Fruit fly (Drosophila melanogaster): ENCODE results near the gene CG7142.
A peak's percentile ranks its signal among the peaks of the same experiment; 100 is the strongest.

The CG7142 gene

dm6 chr3R:18310766-18311367 lies 31.5 kb upstream of the CG7142 start:
- TF ChIP-seq Ets98B (GFP tag; IDR thresholded peaks at IDR 0.05) = peak; percentile 50
- TF ChIP-seq Pif1A (GFP tag; optimal IDR thresholded peaks at IDR 0.05) = no peak
- TF ChIP-seq gl (tag; optimal IDR thresholded peaks at IDR 0.05) = no peak
- TF ChIP-seq Snoo (tag; optimal IDR thresholded peaks at IDR 0.05) = no peak
- TF ChIP-seq CG13204 (GFP tag; optimal IDR thresholded peaks at IDR 0.05) = peak; percentile 32
- TF ChIP-seq CG17806 (tag; optimal IDR thresholded peaks at IDR 0.05) = peak; percentile 2
- no peak for TF ChIP-seq CG8301 (tag; optimal IDR thresholded peaks at IDR 0.05)
- peak; percentile 66 for TF ChIP-seq CG15710 (tag; optimal IDR thresholded peaks at IDR 0.05)
- 0 out of 2 replicates have a peak, but pooled peaks have one; percentile 11 for TF ChIP-seq CG12605 (GFP tag; IDR thresholded peaks at IDR 0.05)
- TF ChIP-seq CG32121 (GFP tag; IDR thresholded peaks at IDR 0.05) = 0 out of 2 replicates have a peak, but pooled peaks have one; percentile 15
- peak; percentile 28 for TF ChIP-seq EcR (GFP tag; optimal IDR thresholded peaks at IDR 0.05)
- peak; percentile 64 for TF ChIP-seq CG9948 (tag; optimal IDR thresholded peaks at IDR 0.05)
- TF ChIP-seq CG8159 (tag; optimal IDR thresholded peaks at IDR 0.05) = peak; percentile 76
- peak; percentile 33 for TF ChIP-seq D1 (tag; optimal IDR thresholded peaks at IDR 0.05)
- TF ChIP-seq rn (GFP tag; IDR thresholded peaks at IDR 0.05) = no peak
- peak; percentile 59; the same call in 2 of the 3 replicates for TF ChIP-seq CG4496 (GFP tag; IDR thresholded peaks at IDR 0.05)
- TF ChIP-seq Pif1B (GFP tag; optimal IDR thresholded peaks at IDR 0.05) = no peak
- TF ChIP-seq fd96Ca (GFP tag; IDR thresholded peaks at IDR 0.05) = peak; percentile 57; the same call in 1 of the 3 replicates

DNA sequence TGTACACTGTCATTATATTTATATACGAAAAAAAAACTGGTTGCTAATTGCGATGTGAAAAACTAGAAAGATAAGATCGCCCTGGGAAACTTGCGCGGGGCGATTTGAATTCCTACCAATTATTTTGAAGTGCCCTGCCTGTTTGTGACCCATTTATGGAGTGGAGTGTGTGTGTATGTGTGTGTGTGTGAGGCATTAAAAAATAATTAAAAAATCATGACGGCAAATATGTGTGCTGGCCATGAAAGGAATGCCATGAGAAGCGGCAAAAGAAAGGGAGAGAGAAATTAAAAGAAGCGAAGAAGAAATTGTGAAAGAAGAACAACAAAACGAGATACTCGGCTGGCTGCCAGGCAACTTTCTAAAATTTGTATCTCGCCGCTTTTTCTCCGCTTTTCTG lies 30.6 kb upstream of the CG7142 start:
- TF ChIP-seq CG13204 (GFP tag; optimal IDR thresholded peaks at IDR 0.05) = no peak
- no peak for TF ChIP-seq CG9948 (tag; optimal IDR thresholded peaks at IDR 0.05)
- 0 out of 3 replicates have a peak, but pooled peaks have one; percentile 7 for TF ChIP-seq CG4496 (GFP tag; IDR thresholded peaks at IDR 0.05)
- no peak for TF ChIP-seq CG12605 (GFP tag; IDR thresholded peaks at IDR 0.05)
- TF ChIP-seq CG15710 (tag; optimal IDR thresholded peaks at IDR 0.05) = no peak
- no peak for TF ChIP-seq Ets98B (GFP tag; IDR thresholded peaks at IDR 0.05)
- no peak for TF ChIP-seq rn (GFP tag; IDR thresholded peaks at IDR 0.05)
- no peak for TF ChIP-seq CG8159 (tag; optimal IDR thresholded peaks at IDR 0.05)

dm6 chr3R:18302749-18303148 lies 23.4 kb upstream of the CG7142 start, which contains the start of gene CG7126:
TSS of gene CG7126 (minus strand) at chr3R:18302849.
- TF ChIP-seq Pif1B (GFP tag; optimal IDR thresholded peaks at IDR 0.05) = no peak
- TF ChIP-seq CG15710 (tag; optimal IDR thresholded peaks at IDR 0.05) = no peak
- TF ChIP-seq D1 (tag; optimal IDR thresholded peaks at IDR 0.05) = no peak
- no peak for TF ChIP-seq CG32121 (GFP tag; IDR thresholded peaks at IDR 0.05)
- no peak for TF ChIP-seq CG12605 (GFP tag; IDR thresholded peaks at IDR 0.05)
- no peak for TF ChIP-seq Ets98B (GFP tag; IDR thresholded peaks at IDR 0.05)
- TF ChIP-seq CG17806 (tag; optimal IDR thresholded peaks at IDR 0.05) = no peak
- no peak for TF ChIP-seq Snoo (tag; optimal IDR thresholded peaks at IDR 0.05)
- no peak for TF ChIP-seq CG10348 (GFP tag; IDR thresholded peaks at IDR 0.05)
- TF ChIP-seq Pif1A (GFP tag; optimal IDR thresholded peaks at IDR 0.05) = no peak
- TF ChIP-seq CG14655 (GFP tag; optimal IDR thresholded peaks at IDR 0.05) = no peak
- TF ChIP-seq EcR (GFP tag; optimal IDR thresholded peaks at IDR 0.05) = no peak
- no peak for TF ChIP-seq rn (GFP tag; IDR thresholded peaks at IDR 0.05)

DNA sequence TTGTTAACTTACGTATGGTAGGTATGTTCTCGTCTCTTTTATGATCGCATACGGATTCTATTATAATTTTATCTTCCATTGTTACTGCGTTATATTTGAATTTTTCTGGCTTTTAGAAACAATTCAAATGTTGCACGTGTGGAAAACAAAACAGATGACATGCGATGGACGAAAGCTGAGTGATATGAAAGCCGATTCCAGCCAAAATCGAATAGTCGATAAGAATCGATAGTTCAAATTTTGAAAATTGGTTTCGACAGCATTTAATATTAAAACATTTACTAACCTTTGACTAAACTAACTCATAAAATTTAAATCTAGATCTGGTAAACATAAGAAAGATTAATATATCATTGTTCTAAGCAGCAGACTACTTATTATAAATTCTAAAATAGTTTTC lies 22.2 kb upstream of the CG7142 start, which contains the start of gene Polr1E:
TSS of gene Polr1E (minus strand) at position 160 of the 400 bp plus-strand sequence.
- TF ChIP-seq D1 (tag; optimal IDR thresholded peaks at IDR 0.05) = peak; percentile 76
- no peak for TF ChIP-seq CG8159 (tag; optimal IDR thresholded peaks at IDR 0.05)
- no peak for TF ChIP-seq EcR (GFP tag; optimal IDR thresholded peaks at IDR 0.05)
- TF ChIP-seq Snoo (tag; optimal IDR thresholded peaks at IDR 0.05) = no peak

DNA sequence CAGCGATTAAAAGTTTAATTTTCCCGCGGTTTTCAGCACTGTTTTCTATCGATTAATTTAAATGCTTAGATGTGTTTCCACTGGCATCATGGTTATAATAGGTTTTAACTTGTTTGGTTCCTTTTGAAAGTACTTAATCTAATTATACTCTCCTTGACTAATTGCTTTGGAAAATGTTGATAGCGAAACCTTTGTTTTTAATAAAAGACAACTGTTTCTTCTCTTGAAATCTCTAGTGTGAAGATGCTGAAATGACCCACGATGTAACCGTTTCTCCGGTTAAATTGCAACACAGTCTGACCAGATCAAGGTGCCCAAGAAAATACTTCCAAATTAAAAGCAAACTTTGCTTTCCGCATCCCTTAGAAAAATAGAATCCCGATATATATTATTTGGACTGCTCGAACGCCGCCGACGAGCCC lies 19.6 kb upstream of the CG7142 start, which contains the start of gene Dlc90F:
TSS of gene Dlc90F (plus strand) at position 330 of the 422 bp plus-strand sequence.
- no peak for TF ChIP-seq CG13204 (GFP tag; optimal IDR thresholded peaks at IDR 0.05)
- no peak for TF ChIP-seq gl (tag; optimal IDR thresholded peaks at IDR 0.05)
- peak; percentile 62 for TF ChIP-seq Ets98B (GFP tag; IDR thresholded peaks at IDR 0.05)
- TF ChIP-seq CG34367 (tag; optimal IDR thresholded peaks at IDR 0.05) = peak; percentile 51
- peak; percentile 20 for TF ChIP-seq Snoo (tag; optimal IDR thresholded peaks at IDR 0.05)
- no peak for TF ChIP-seq CG14655 (GFP tag; optimal IDR thresholded peaks at IDR 0.05)
- TF ChIP-seq CG4496 (GFP tag; IDR thresholded peaks at IDR 0.05) = peak; percentile 76; the same call in 1 of the 3 replicates
- no peak for TF ChIP-seq Pif1A (GFP tag; optimal IDR thresholded peaks at IDR 0.05)
- no peak for TF ChIP-seq Pif1B (GFP tag; optimal IDR thresholded peaks at IDR 0.05)
- TF ChIP-seq CG15710 (tag; optimal IDR thresholded peaks at IDR 0.05) = peak; percentile 68
- TF ChIP-seq CG12605 (GFP tag; IDR thresholded peaks at IDR 0.05) = 0 out of 2 replicates have a peak, but pooled peaks have one; percentile 42
- no peak for TF ChIP-seq CG32121 (GFP tag; IDR thresholded peaks at IDR 0.05)
- TF ChIP-seq CG9948 (tag; optimal IDR thresholded peaks at IDR 0.05) = peak; percentile 43
- peak; percentile 29 for TF ChIP-seq CG8301 (tag; optimal IDR thresholded peaks at IDR 0.05)
- peak; percentile 58 for TF ChIP-seq CG17806 (tag; optimal IDR thresholded peaks at IDR 0.05)
- no peak for TF ChIP-seq D1 (tag; optimal IDR thresholded peaks at IDR 0.05)
- no peak for TF ChIP-seq CG10348 (GFP tag; IDR thresholded peaks at IDR 0.05)
- TF ChIP-seq rn (GFP tag; IDR thresholded peaks at IDR 0.05) = 0 out of 2 replicates have a peak, but pooled peaks have one; percentile 8
- no peak for TF ChIP-seq EcR (GFP tag; optimal IDR thresholded peaks at IDR 0.05)
- peak; percentile 59 for TF ChIP-seq fd96Ca (GFP tag; IDR thresholded peaks at IDR 0.05)
- TF ChIP-seq CG8159 (tag; optimal IDR thresholded peaks at IDR 0.05) = no peak
